Fruit fly (Drosophila melanogaster): ENCODE data around the gene CG46448.

The CG46448 gene

dm6 chr2L:2373818-2374746, 17.4 kb upstream of the CG46448 start, which contains the start of the genes CG3609 and CG15390:
Gene CG3609 (minus strand): TSS chr2L:2374627.
Gene CG15390 (plus strand): TSS chr2L:2374713.
- TF ChIP-seq CG30431 (GFP tag; optimal IDR thresholded peaks at IDR 0.05) (peak; percentile 14), Sry-δ (GFP tag; optimal IDR thresholded peaks at IDR 0.05) (peak; percentile 66), Nf-YA (GFP tag; IDR thresholded peaks at IDR 0.05) (peak; percentile 59), shn (GFP tag; optimal IDR thresholded peaks at IDR 0.05) (peak; percentile 92), slbo (GFP tag; IDR thresholded peaks at IDR 0.05) (peak; percentile 93), jing (GFP tag; optimal IDR thresholded peaks at IDR 0.05) (no peak), CG12942 (GFP tag; optimal IDR thresholded peaks at IDR 0.05) (peak; percentile 77), H15 (GFP tag; IDR thresholded peaks at IDR 0.05) (peak; percentile 74; the same call in 2 of the 3 replicates), Atf3 (GFP tag; optimal IDR thresholded peaks at IDR 0.05) (peak; percentile 81), knrl (GFP tag; IDR thresholded peaks at IDR 0.05; ENCODE audit: partially characterized antibody) (no peak; the same call in 2 of the 3 replicates), Adf1 (GFP tag; IDR thresholded peaks at IDR 0.05) (peak; percentile 52; the same call in 1 of the 2 replicates), z (GFP tag; IDR thresholded peaks at IDR 0.05) (0 out of 3 replicates have a peak, but pooled peaks have one; percentile 11), tx (GFP tag; optimal IDR thresholded peaks at IDR 0.05) (peak; percentile 81), CG32532 (GFP tag; IDR thresholded peaks at IDR 0.05) (peak; percentile 91), CG6765 (GFP tag; optimal IDR thresholded peaks at IDR 0.05) (no peak), CG42726 (GFP tag; IDR thresholded peaks at IDR 0.05; ENCODE audit: partially characterized antibody) (no peak), CG2116 (GFP tag; optimal IDR thresholded peaks at IDR 0.05) (peak; percentile 46), CG12769 (tag; optimal IDR thresholded peaks at IDR 0.05) (peak; percentile 94), Ada2b (GFP tag; IDR thresholded peaks at IDR 0.05) (peak; percentile 74), Neu2 (GFP tag; optimal IDR thresholded peaks at IDR 0.05; ENCODE audit: borderline replicate concordance) (no peak), B-H2 (GFP tag; optimal IDR thresholded peaks at IDR 0.05) (peak; percentile 98), Xbp1 (GFP tag; optimal IDR thresholded peaks at IDR 0.05) (peak; percentile 88), CG2712 (tag; optimal IDR thresholded peaks at IDR 0.05) (peak; percentile 64), Dek (tag; optimal IDR thresholded peaks at IDR 0.05) (peak; percentile 82), CG11093 (GFP tag; IDR thresholded peaks at IDR 0.05) (peak; percentile 65; the same call in 1 of the 3 replicates), CG12744 (GFP tag; optimal IDR thresholded peaks at IDR 0.05) (peak; percentile 86), YL-1 (GFP tag; optimal IDR thresholded peaks at IDR 0.05) (peak; percentile 62), dysf (GFP tag; IDR thresholded peaks at IDR 0.05) (peak; percentile 80), nau (GFP tag; optimal IDR thresholded peaks at IDR 0.05) (no peak), yki (optimal IDR thresholded peaks at IDR 0.05) (no peak), Oli (tag; optimal IDR thresholded peaks at IDR 0.05) (peak; percentile 30), CG1647 (GFP tag; optimal IDR thresholded peaks at IDR 0.05) (peak; percentile 85), tup (GFP tag; optimal IDR thresholded peaks at IDR 0.05) (peak; percentile 63), NK7.1 (GFP tag; optimal IDR thresholded peaks at IDR 0.05) (peak; percentile 83), BEAF-32 (GFP tag; optimal IDR thresholded peaks at IDR 0.05) (peak; percentile 40), CG15601 (tag; optimal IDR thresholded peaks at IDR 0.05) (peak; percentile 22), MESR4 (GFP tag; optimal IDR thresholded peaks at IDR 0.05) (peak; percentile 72), pb (GFP tag; optimal IDR thresholded peaks at IDR 0.05) (peak; percentile 78), CG9437 (GFP tag; optimal IDR thresholded peaks at IDR 0.05) (peak; percentile 56), CG12104 (GFP tag; optimal IDR thresholded peaks at IDR 0.05) (peak; percentile 22), ATbp (GFP tag; optimal IDR thresholded peaks at IDR 0.05) (peak; percentile 62), CG10267 (tag; optimal IDR thresholded peaks at IDR 0.05) (peak; percentile 26), sens-2 (GFP tag; IDR thresholded peaks at IDR 0.05) (peak; percentile 59), chif (GFP tag; optimal IDR thresholded peaks at IDR 0.05) (peak; percentile 77 to 89), pros (GFP tag; optimal IDR thresholded peaks at IDR 0.05) (no peak), Tbp (GFP tag; optimal IDR thresholded peaks at IDR 0.05) (no peak), lmd (GFP tag; IDR thresholded peaks at IDR 0.05) (peak; percentile 73), CG7271 (tag; optimal IDR thresholded peaks at IDR 0.05) (no peak)

Measured in whole organism, embryonic.